Fruit fly (Drosophila melanogaster) whole organism, wandering third instar larva: Measurements from ENCODE around the gene Ect3.
"Not testable (repeated sequence)": the region's sequence is repeated elsewhere in the genome, so short reads cannot be mapped to it uniquely, and the experiment has no call there.

ENCODE experiments used
- Hr78 ChIP-seq: fragments of >200 bp; optimal IDR thresholded peaks from 2 replicates; lab custom pipeline; 2017; ENCODE audit warnings: missing biosample characterization, missing genetic modification characterization
- Hr83 ChIP-seq: fragments of 200-300 bp; sonication (Bioruptor generic); optimal IDR thresholded peaks from 2 replicates; lab custom pipeline; 2016; ENCODE audit warnings: missing biosample characterization, mild to moderate bottlenecking, missing genetic modification characterization, moderate library complexity; ENCODE audit not compliant: poor library complexity, severe bottlenecking
- N ChIP-seq: fragments of >200 bp; optimal IDR thresholded peaks from 2 replicates; lab custom pipeline; 2018; ENCODE audit warnings: missing biosample characterization, missing external identifiers, missing genetic modification characterization
- Vsx2 ChIP-seq: fragments of 200-300, 225-300 bp; sonication (Bioruptor generic); optimal IDR thresholded peaks from 2 replicates; lab custom pipeline; 2018; ENCODE audit warnings: missing biosample characterization, missing genetic modification characterization; ENCODE audit not compliant: partially characterized antibody
- br ChIP-seq: fragments of 200-800 bp; sonication (Bioruptor generic); optimal IDR thresholded peaks from 2 replicates; lab custom pipeline; 2016; ENCODE audit warnings: missing biosample characterization, missing genetic modification characterization
- foxo ChIP-seq, 2 experiments: fragments of 200-800 bp; sonication (Bioruptor generic); optimal IDR thresholded peaks; 2 replicates in 1 of 2; 3 replicates in 1 of 2; lab custom pipeline; 2016 to 2017; ENCODE audit warnings: missing biosample characterization in 2 of 2, missing genetic modification characterization in 2 of 2
- lola ChIP-seq: fragments of >200 bp; optimal IDR thresholded peaks from 2 replicates; lab custom pipeline; 2017; ENCODE audit warnings: missing biosample characterization, missing genetic modification characterization

DNA sequence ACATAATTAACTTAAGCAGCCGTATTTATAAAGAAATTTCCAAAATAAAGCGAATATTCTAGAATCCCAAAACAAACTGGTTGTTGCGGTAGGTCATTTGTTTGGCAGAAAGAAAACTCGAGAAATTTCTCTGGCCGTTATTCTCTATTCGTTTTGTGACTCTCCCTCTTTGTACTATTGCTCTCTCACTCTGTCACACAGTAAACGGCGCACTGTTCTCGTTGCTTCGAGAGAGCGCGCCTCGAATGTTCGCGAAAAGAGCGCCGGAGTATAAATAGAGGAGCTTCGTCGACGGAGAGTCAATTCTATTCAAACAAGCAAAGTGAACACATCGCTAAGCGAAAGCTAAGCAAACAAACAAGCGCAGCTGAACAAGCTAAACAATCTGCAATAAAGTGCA lies 40.8 kb upstream of the Ect3 start, which contains the start of gene Hsp70Ab:
- TF ChIP-seq br (GFP tag; lab: Kevin White, UChicago); N (GFP tag; lab: Kevin White, UChicago); lola (GFP tag; lab: Kevin White, UChicago); Hr83 (GFP tag; lab: Kevin White, UChicago); Hr78 (GFP tag; lab: Kevin White, UChicago); Vsx2 (GFP tag; lab: Kevin White, UChicago); foxo (GFP tag; optimal IDR thresholded peaks at IDR 0.05; lab: Kevin White, UChicago): not testable (repeated sequence)
